Worm (Caenorhabditis elegans) whole organism, L2 larva: ENCODE results near the gene srh-127.

Source experiments
- C34F6.9 ChIP-seq: fragments of 150-350 bp; optimal IDR thresholded peaks from 2 replicates; lab custom pipeline; 2014; ENCODE audit warnings: missing biosample characterization, missing genetic modification characterization
- F13H6.1 ChIP-seq: sonication (generic microtip); optimal IDR thresholded peaks from 2 replicates; lab custom pipeline; 2016; ENCODE audit warnings: missing genetic modification characterization, missing compliant biosample characterization
- R02D3.7 ChIP-seq: fragments of 150-350 bp; optimal IDR thresholded peaks from 2 replicates; lab custom pipeline; 2014; ENCODE audit warnings: missing biosample characterization, missing genetic modification characterization
- ZK546.5 ChIP-seq: sonication (generic microtip); optimal IDR thresholded peaks from 2 replicates; lab custom pipeline; 2017; ENCODE audit warnings: missing biosample characterization, missing genetic modification characterization
- alr-1 ChIP-seq: fragments of 150-350 bp; optimal IDR thresholded peaks from 2 replicates; lab custom pipeline; 2014; ENCODE audit warnings: missing biosample characterization, missing genetic modification characterization
- ama-1 ChIP-seq: fragments of 150-350 bp; optimal IDR thresholded peaks from 2 replicates; lab custom pipeline; 2018; ENCODE audit warnings: inconsistent platforms
- blmp-1 ChIP-seq: sonication (generic microtip); optimal IDR thresholded peaks from 2 replicates; lab custom pipeline; 2017; ENCODE audit warnings: missing genetic modification characterization, mild to moderate bottlenecking, missing compliant biosample characterization, antibody characterized with exemption, moderate library complexity; ENCODE audit not compliant: insufficient read depth
- ceh-82 ChIP-seq: fragments of 150-350 bp; optimal IDR thresholded peaks from 2 replicates; lab custom pipeline; 2014; ENCODE audit warnings: missing biosample characterization, missing genetic modification characterization
- crh-2 ChIP-seq: sonication (generic microtip); optimal IDR thresholded peaks from 2 replicates; lab custom pipeline; 2017; ENCODE audit warnings: missing biosample characterization, missing genetic modification characterization
- dmd-4 ChIP-seq: sonication (generic microtip); optimal IDR thresholded peaks from 2 replicates; lab custom pipeline; 2017; ENCODE audit warnings: missing biosample characterization, missing genetic modification characterization
- elt-3 ChIP-seq: sonication (generic microtip); optimal IDR thresholded peaks from 2 replicates; lab custom pipeline; 2017; ENCODE audit warnings: missing biosample characterization, missing genetic modification characterization
- fos-1 ChIP-seq: fragments of 150-350 bp; optimal IDR thresholded peaks from 2 replicates; lab custom pipeline; 2014; ENCODE audit warnings: missing biosample characterization, missing genetic modification characterization
- gmeb-1 ChIP-seq: fragments of 150-350 bp; optimal IDR thresholded peaks from 2 replicates; lab custom pipeline; 2014; ENCODE audit warnings: missing biosample characterization, missing genetic modification characterization
- lin-11 ChIP-seq: fragments of 150-350 bp; sonication (generic microtip); optimal IDR thresholded peaks from 2 replicates; lab custom pipeline; 2014; ENCODE audit warnings: missing biosample characterization, missing genetic modification characterization, inconsistent platforms, mixed read lengths
- lin-39 ChIP-seq: fragments of 150-350 bp; optimal IDR thresholded peaks from 2 replicates; lab custom pipeline; 2014; ENCODE audit warnings: missing biosample characterization, missing genetic modification reagents, missing genetic modification characterization
- mab-5 ChIP-seq: fragments of 150-350 bp; optimal IDR thresholded peaks from 2 replicates; lab custom pipeline; 2014; ENCODE audit warnings: missing biosample characterization, missing genetic modification characterization
- mbf-1 ChIP-seq: sonication (generic microtip); optimal IDR thresholded peaks from 2 replicates; lab custom pipeline; 2017; ENCODE audit warnings: missing biosample characterization, missing genetic modification characterization
- mdl-1 ChIP-seq, 2 experiments: fragments of 150-350 bp in 1 of 2; sonication (generic microtip) in 1 of 2; optimal IDR thresholded peaks; 2 replicates each; lab custom pipeline; 2017; ENCODE audit warnings: missing biosample characterization in 2 of 2, missing genetic modification characterization in 2 of 2
- nhr-12 ChIP-seq: fragments of 150-350 bp; optimal IDR thresholded peaks from 2 replicates; lab custom pipeline; 2014; ENCODE audit warnings: missing biosample characterization, missing genetic modification characterization
- nhr-129 ChIP-seq: fragments of 150-350 bp; optimal IDR thresholded peaks from 2 replicates; lab custom pipeline; 2014; ENCODE audit warnings: missing biosample characterization, missing genetic modification characterization
- nhr-23 ChIP-seq: fragments of 150-350 bp; optimal IDR thresholded peaks from 2 replicates; lab custom pipeline; 2014; ENCODE audit warnings: missing biosample characterization, missing genetic modification reagents, missing genetic modification characterization
- nhr-237 ChIP-seq: fragments of 150-350 bp; optimal IDR thresholded peaks from 2 replicates; lab custom pipeline; 2014; ENCODE audit warnings: missing biosample characterization, missing genetic modification characterization
- nhr-25 ChIP-seq: fragments of 150-350 bp; sonication (generic microtip); optimal IDR thresholded peaks from 3 replicates; lab custom pipeline; 2014; ENCODE audit warnings: missing biosample characterization, missing genetic modification characterization
- nhr-6 ChIP-seq: fragments of 150-350 bp; optimal IDR thresholded peaks from 2 replicates; lab custom pipeline; 2014; ENCODE audit warnings: missing biosample characterization, missing genetic modification characterization
- peb-1 ChIP-seq: fragments of 150-350 bp; optimal IDR thresholded peaks from 2 replicates; lab custom pipeline; 2014; ENCODE audit warnings: missing biosample characterization, missing genetic modification characterization
- skn-1 ChIP-seq: sonication (generic microtip); optimal IDR thresholded peaks from 2 replicates; lab custom pipeline; 2017; ENCODE audit warnings: missing biosample characterization, missing genetic modification characterization
- sma-9 ChIP-seq, 2 experiments: fragments of 150-350 bp in 1 of 2; sonication (generic microtip) in 1 of 2; optimal IDR thresholded peaks; 2 replicates each; lab custom pipeline; 2014 to 2016; ENCODE audit warnings: missing genetic modification characterization in 2 of 2, mild to moderate bottlenecking in 1 of 2, missing biosample characterization in 1 of 2, missing compliant biosample characterization in 1 of 2, missing genetic modification reagents in 1 of 2, moderate library complexity in 1 of 2
- snpc-4 ChIP-seq: fragments of 150-350 bp; optimal IDR thresholded peaks from 2 replicates; lab custom pipeline; 2014; ENCODE audit warnings: missing biosample characterization, missing genetic modification characterization
- unc-39 ChIP-seq: fragments of 150-350 bp; optimal IDR thresholded peaks from 2 replicates; lab custom pipeline; 2014; ENCODE audit warnings: missing biosample characterization, missing genetic modification characterization
- unc-55 ChIP-seq: fragments of 150-350 bp; sonication (generic microtip); optimal IDR thresholded peaks from 3 replicates; lab custom pipeline; 2014; ENCODE audit warnings: missing biosample characterization, missing genetic modification reagents, missing genetic modification characterization
- unc-62 ChIP-seq: fragments of 150-350 bp; optimal IDR thresholded peaks from 2 replicates; lab custom pipeline; 2014; ENCODE audit warnings: missing biosample characterization, missing genetic modification reagents, missing genetic modification characterization
- zag-1 ChIP-seq: fragments of 150-350 bp; optimal IDR thresholded peaks from 2 replicates; lab custom pipeline; 2014; ENCODE audit warnings: missing biosample characterization, missing genetic modification characterization
- ztf-1 ChIP-seq: fragments of 200-800 bp; sonication (Bioruptor generic); conservative IDR thresholded peaks from 2 replicates; pipeline ENCODE4 v1.3.6; 2022; ENCODE audit warnings: missing genetic modification characterization, missing compliant biosample characterization
- ztf-11 ChIP-seq: sonication (generic microtip); optimal IDR thresholded peaks from 2 replicates; lab custom pipeline; 2017; ENCODE audit warnings: missing biosample characterization, missing genetic modification characterization
- ztf-4 ChIP-seq: fragments of 150-350 bp; optimal IDR thresholded peaks from 2 replicates; lab custom pipeline; 2014; ENCODE audit warnings: missing biosample characterization, missing genetic modification characterization

srh-127 gene

DNA sequence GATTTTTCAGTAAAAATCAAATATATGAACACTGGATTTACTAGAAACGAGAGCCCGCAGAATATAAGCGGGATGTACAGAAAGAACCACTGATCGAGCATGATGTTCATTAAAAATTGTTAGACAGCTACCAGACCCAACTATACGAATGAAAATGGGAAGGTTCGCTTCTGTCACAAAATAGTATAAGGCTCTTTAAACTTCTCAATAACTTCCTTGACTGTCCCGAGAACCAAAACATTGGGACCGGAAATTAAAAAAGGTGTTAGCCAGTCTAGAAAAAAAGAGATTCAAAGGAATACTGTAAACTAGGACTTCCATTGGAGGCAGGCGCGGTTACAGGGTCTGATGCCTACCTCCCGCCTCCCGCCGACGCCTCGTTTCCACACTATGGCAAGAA is 35.2 kb upstream of the srh-127 start, which contains the start of gene srj-55:
srj-55 (minus strand) TSS at position 101 of the 400 bp plus-strand sequence.
- no peak for TF ChIP-seq nhr-23 (tag; lab: Kevin White, UChicago)
- no peak for TF ChIP-seq unc-39 (tag; lab: Kevin White, UChicago)
- TF ChIP-seq alr-1 = no peak
- TF ChIP-seq lin-11 (tag; lab: Kevin White, UChicago) = no peak
- no peak for TF ChIP-seq ama-1 (lab: Kevin White, UChicago)
- no peak for TF ChIP-seq peb-1
- TF ChIP-seq ztf-11 (tag; lab: Kevin White, UChicago) = no peak
- TF ChIP-seq mbf-1 (tag; lab: Kevin White, UChicago) = no peak

DNA sequence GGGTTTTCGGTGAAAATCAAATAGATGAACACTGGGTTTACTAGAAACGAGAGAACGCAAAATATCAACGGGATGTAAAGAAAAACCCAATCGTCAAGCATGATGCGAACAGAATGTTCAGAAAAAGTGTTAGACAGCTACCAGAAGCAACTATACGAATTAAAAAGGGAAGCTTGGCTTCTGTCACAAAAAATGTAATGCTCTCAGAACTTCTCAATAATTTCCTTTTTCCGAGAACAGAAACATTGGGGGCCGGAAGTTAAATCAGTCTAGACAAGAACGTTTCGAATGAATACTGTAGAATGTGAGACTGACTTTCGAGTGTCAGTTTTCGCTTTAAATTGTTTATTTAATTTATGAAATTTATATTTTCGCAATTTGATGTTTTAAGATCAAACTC is 33.3 kb upstream of the srh-127 start, which contains the start of gene srj-54:
srj-54 (minus strand) TSS at position 101 of the 400 bp plus-strand sequence.
- no peak for TF ChIP-seq nhr-25 (tag; lab: Kevin White, UChicago)
- no peak for TF ChIP-seq mbf-1 (tag; lab: Kevin White, UChicago)
- TF ChIP-seq ZK546.5 (tag; lab: Kevin White, UChicago) = no peak
- no peak for TF ChIP-seq crh-2 (tag; lab: Kevin White, UChicago)
- no peak for TF ChIP-seq sma-9 (GFP tag; optimal IDR thresholded peaks at IDR 0.05; lab: Kevin White, UChicago)
- no peak for TF ChIP-seq sma-9 (tag; optimal IDR thresholded peaks at IDR 0.05; lab: Kevin White, UChicago)
- TF ChIP-seq mdl-1 (tag; optimal IDR thresholded peaks at IDR 0.05; lab: Kevin White, UChicago) = no peak
- no peak for TF ChIP-seq nhr-6 (tag; lab: Kevin White, UChicago)
- TF ChIP-seq nhr-129 (tag; lab: Kevin White, UChicago) = no peak
- TF ChIP-seq elt-3 (tag; lab: Kevin White, UChicago) = no peak
- no peak for TF ChIP-seq R02D3.7 (tag; lab: Kevin White, UChicago)
- TF ChIP-seq F13H6.1 (tag; lab: Kevin White, UChicago) = no peak
- TF ChIP-seq ama-1 (lab: Kevin White, UChicago) = no peak
- no peak for TF ChIP-seq ztf-11 (tag; lab: Kevin White, UChicago)
- TF ChIP-seq peb-1 = no peak
- no peak for TF ChIP-seq zag-1 (tag; lab: Kevin White, UChicago)
- no peak for TF ChIP-seq skn-1 (tag; lab: Kevin White, UChicago)

DNA sequence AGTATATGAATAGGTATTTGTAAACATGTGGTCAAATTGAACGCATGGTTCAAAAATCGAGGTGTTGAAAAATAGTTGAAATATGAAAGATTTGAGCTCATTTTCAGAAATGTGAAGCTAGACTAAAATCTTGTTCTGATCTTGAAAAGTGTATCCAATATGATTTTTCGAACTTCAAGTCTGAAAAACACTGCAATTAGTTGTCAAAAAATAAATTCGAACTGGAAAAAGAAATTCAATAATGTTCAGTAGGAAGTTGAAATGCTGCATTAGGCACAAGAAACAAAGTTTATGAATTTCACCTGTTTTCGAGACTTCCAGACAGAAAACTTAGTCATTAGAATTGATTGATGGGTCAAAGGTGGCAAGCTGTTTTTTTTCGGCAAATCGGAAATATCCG is 31.6 kb upstream of the srh-127 start, which contains the start of gene srh-270:
srh-270 (minus strand) TSS at position 101 of the 400 bp plus-strand sequence.
- no peak for TF ChIP-seq sma-9 (GFP tag; optimal IDR thresholded peaks at IDR 0.05; lab: Kevin White, UChicago)
- TF ChIP-seq sma-9 (tag; optimal IDR thresholded peaks at IDR 0.05; lab: Kevin White, UChicago) = no peak
- no peak for TF ChIP-seq C34F6.9
- no peak for TF ChIP-seq nhr-23 (tag; lab: Kevin White, UChicago)
- TF ChIP-seq ZK546.5 (tag; lab: Kevin White, UChicago) = no peak
- no peak for TF ChIP-seq unc-62 (GFP tag; lab: Kevin White, UChicago)
- TF ChIP-seq skn-1 (tag; lab: Kevin White, UChicago) = no peak
- no peak for TF ChIP-seq mbf-1 (tag; lab: Kevin White, UChicago)
- no peak for TF ChIP-seq unc-55 (GFP tag; lab: Kevin White, UChicago)
- no peak for TF ChIP-seq R02D3.7 (tag; lab: Kevin White, UChicago)
- no peak for TF ChIP-seq blmp-1 (tag; lab: Kevin White, UChicago)
- no peak for TF ChIP-seq ceh-82 (tag; lab: Kevin White, UChicago)
- no peak for TF ChIP-seq ztf-1
- no peak for TF ChIP-seq nhr-25 (tag; lab: Kevin White, UChicago)
- no peak for TF ChIP-seq crh-2 (tag; lab: Kevin White, UChicago)
- no peak for TF ChIP-seq fos-1 (tag; lab: Kevin White, UChicago)
- TF ChIP-seq alr-1 = no peak
- TF ChIP-seq mab-5 (tag; lab: Kevin White, UChicago) = no peak

DNA sequence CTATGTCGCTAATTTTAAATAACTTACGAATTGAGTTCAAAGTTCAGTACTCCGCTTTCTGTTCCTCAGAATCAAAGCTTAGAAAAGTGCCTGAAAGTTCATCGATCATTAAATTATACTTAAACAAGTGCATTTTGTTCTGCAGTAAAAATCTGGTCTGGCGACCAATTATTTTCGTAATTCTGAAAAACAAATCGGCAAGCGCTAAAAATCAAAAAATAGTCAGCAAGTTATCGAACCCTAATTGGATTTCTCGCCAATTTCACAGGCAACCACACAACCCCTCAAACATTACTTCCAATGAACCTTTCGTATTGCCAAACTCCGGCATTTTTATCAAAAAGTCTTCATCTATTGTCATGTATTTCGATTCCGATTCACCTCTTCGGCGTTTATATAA is 30.0 kb upstream of the srh-127 start, which contains the start of gene srh-272:
srh-272 (plus strand) TSS at position 301 of the 400 bp plus-strand sequence.
- no peak for TF ChIP-seq elt-3 (tag; lab: Kevin White, UChicago)
- no peak for TF ChIP-seq ztf-4 (tag; lab: Kevin White, UChicago)

DNA sequence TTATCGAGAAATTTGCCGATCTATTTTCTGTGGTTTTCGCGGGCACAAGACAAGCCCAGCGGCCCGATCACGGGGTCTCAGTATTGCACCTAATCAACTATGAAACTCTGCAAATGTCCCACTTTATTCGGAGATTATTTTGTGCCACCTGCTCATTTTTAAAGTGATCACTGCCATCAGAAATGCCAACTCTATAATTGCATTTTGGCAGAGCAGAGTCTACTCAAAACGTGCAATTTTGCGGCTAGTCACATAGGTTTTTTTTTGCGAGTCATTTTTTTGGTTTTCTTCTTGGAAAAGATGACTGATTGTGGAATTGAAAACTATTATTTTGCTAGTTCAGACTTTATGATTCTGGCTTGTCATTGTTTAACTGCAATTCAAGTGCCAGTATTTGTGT is 28.2 kb upstream of the srh-127 start, which contains the start of gene srh-240:
srh-240 (plus strand) TSS at position 301 of the 400 bp plus-strand sequence.
- TF ChIP-seq nhr-12 (tag; lab: Kevin White, UChicago) (no peak), mdl-1 (tag; optimal IDR thresholded peaks at IDR 0.05; lab: Kevin White, UChicago) (no peak), snpc-4 (no peak), gmeb-1 (tag; lab: Kevin White, UChicago) (no peak), dmd-4 (tag; lab: Kevin White, UChicago) (no peak), unc-62 (GFP tag; lab: Kevin White, UChicago) (no peak), R02D3.7 (tag; lab: Kevin White, UChicago) (no peak), nhr-237 (tag; lab: Kevin White, UChicago) (no peak), lin-39 (tag; lab: Kevin White, UChicago) (no peak), unc-55 (GFP tag; lab: Kevin White, UChicago) (no peak), unc-39 (tag; lab: Kevin White, UChicago) (no peak)
